Worm (Caenorhabditis elegans): Measurements from ENCODE around the gene prp-38.

ce11 chrV:10854197-10854596, 48.4 kb upstream of the prp-38 start:
- TF ChIP-seq nhr-11 (tag; optimal IDR thresholded peaks at IDR 0.05) (no peak), nhr-237 (tag; optimal IDR thresholded peaks at IDR 0.05) (no peak), nhr-43 (tag; optimal IDR thresholded peaks at IDR 0.05; ENCODE audit: poor library complexity, severe bottlenecking) (no peak), unc-39 (tag; optimal IDR thresholded peaks at IDR 0.05) (no peak), ZK546.5 (tag; optimal IDR thresholded peaks at IDR 0.05) (no peak), nhr-28 (tag; optimal IDR thresholded peaks at IDR 0.05) (no peak), nhr-12 (tag; optimal IDR thresholded peaks at IDR 0.05) (no peak), jun-1 (tag; optimal IDR thresholded peaks at IDR 0.05) (no peak), ceh-82 (tag; optimal IDR thresholded peaks at IDR 0.05) (no peak), aly-2 (tag; optimal IDR thresholded peaks at IDR 0.05) (no peak), fkh-10 (GFP tag; optimal IDR thresholded peaks at IDR 0.05) (no peak), R02D3.7 (tag; optimal IDR thresholded peaks at IDR 0.05) (no peak)
